Fruit fly (Drosophila melanogaster): Measurements from ENCODE around the gene Prm.

DNA sequence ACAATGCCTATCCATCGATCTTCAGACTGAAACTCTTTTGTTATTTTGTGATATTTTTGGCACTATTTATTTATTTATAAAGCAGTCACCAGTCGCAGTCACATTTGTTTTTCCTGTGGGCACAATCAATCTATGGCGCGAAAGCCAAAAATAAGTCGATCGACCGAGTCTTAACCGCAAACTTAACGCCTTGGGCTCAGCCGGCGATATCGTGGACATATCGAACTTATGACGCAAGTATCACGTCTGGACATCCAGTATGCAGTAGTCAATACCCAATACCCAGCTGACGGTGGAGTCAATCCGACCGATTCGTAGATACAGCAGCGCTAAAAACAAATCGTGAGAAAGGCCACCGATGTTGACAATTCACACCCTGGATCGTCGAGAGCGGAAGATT lies 54.5 kb downstream of the Prm start:
- TF ChIP-seq ttk (optimal IDR thresholded peaks at IDR 0.05) (no peak), Sin3A (optimal IDR thresholded peaks at IDR 0.05) (no peak), psq (optimal IDR thresholded peaks at IDR 0.05) (no peak)

All from Kc167 (cell line).